Worm (Caenorhabditis elegans): Measurements from ENCODE around the gene srx-128.

The srx-128 gene

ce11 chrV:13796246-13796776 lies 41.0 kb upstream of the srx-128 start, which contains the start of gene twk-32:
Gene twk-32 (plus strand): TSS chrV:13796641.
- TF ChIP-seq hlh-30 (tag; optimal IDR thresholded peaks at IDR 0.05; ENCODE audit: insufficient read depth), result peak; percentile 19
- TF ChIP-seq unc-55 (GFP tag; optimal IDR thresholded peaks at IDR 0.05), result no peak

- TF ChIP-seq unc-86 (tag; optimal IDR thresholded peaks at IDR 0.05), result no peak
- TF ChIP-seq ztf-16 (tag; optimal IDR thresholded peaks at IDR 0.05), result no peak
These were observed 38.1 kb upstream of the srx-128 start for ce11 chrV:13799190-13799589.

DNA sequence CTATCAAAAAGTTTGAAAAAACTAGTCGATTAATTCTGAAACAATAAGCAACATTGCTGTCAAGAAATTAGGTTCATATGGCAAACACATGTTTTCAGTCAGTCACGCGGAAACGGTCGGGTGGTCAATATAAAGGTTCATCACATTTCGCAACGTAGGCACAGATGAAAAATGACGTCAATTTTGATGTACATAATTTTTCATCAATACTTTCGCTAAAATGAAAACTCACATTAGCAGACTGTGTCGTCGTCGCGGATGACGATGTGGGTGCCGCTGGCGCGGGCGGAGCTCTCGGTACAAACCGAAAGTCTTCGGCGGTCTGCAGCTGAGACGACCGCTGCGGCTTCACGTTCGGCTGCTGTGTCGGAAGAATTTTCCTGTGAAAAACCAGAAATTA lies 33.4 kb upstream of the srx-128 start, which contains the start of gene swan-2:
TSS of gene swan-2 (minus strand) at position 380 of the 400 bp plus-strand sequence.
- TF ChIP-seq unc-86 (tag; optimal IDR thresholded peaks at IDR 0.05) (no peak), pha-2 (tag; optimal IDR thresholded peaks at IDR 0.05) (no peak)

DNA sequence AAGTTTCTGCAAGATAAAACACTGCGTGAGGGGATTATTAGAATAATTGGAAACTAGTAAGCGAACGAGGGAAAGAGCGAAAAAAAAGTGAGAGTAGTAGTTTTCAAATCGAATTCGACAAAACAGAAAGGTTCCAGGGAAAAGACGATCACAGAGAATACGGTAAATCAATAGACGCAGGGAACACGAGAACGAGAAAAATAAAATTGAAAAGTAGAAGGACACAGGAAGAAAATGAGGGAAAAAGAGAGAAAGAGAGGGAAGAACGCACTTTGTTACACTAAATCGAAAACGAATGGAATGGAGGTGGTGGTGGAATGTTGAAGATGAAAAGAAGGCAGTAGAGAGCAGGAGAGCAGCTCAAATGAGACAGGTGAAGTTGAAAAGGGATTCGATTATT lies 30.0 kb upstream of the srx-128 start, which contains the start of gene swan-1:
TSS of gene swan-1 (minus strand) at position 6 of the 400 bp plus-strand sequence.
- TF ChIP-seq eyg-1 (tag; optimal IDR thresholded peaks at IDR 0.05) (no peak), odd-2 (tag; optimal IDR thresholded peaks at IDR 0.05) (no peak), nfya-1 (tag; optimal IDR thresholded peaks at IDR 0.05) (no peak), pat-9 (tag; optimal IDR thresholded peaks at IDR 0.05) (no peak), pax-1 (tag; optimal IDR thresholded peaks at IDR 0.05) (no peak), pag-3 (tag; optimal IDR thresholded peaks at IDR 0.05; ENCODE audit: borderline replicate concordance) (no peak), sox-4 (tag; optimal IDR thresholded peaks at IDR 0.05) (no peak), unc-86 (tag; optimal IDR thresholded peaks at IDR 0.05) (no peak), ahr-1 (tag; optimal IDR thresholded peaks at IDR 0.05) (no peak), syd-9 (tag; optimal IDR thresholded peaks at IDR 0.05) (no peak), pros-1 (tag; optimal IDR thresholded peaks at IDR 0.05) (no peak), gmeb-2 (tag; optimal IDR thresholded peaks at IDR 0.05) (no peak), nhr-232 (tag; optimal IDR thresholded peaks at IDR 0.05) (no peak), tbx-2 (tag; optimal IDR thresholded peaks at IDR 0.05) (no peak)

ce11 chrV:13808462-13808867 lies 28.8 kb upstream of the srx-128 start:
- TF ChIP-seq ttx-3 (tag; optimal IDR thresholded peaks at IDR 0.05), result no peak
- TF ChIP-seq rnt-1 (tag; optimal IDR thresholded peaks at IDR 0.05), result peak; percentile 39
- TF ChIP-seq ceh-18 (tag; optimal IDR thresholded peaks at IDR 0.05), result peak; percentile 72
- peak; percentile 18 for TF ChIP-seq elt-2 (tag; optimal IDR thresholded peaks at IDR 0.05)
- peak; percentile 44 for TF ChIP-seq hlh-8 (tag; optimal IDR thresholded peaks at IDR 0.05)
- peak; percentile 12 for TF ChIP-seq pax-1 (tag; optimal IDR thresholded peaks at IDR 0.05)
- no peak for TF ChIP-seq odd-2 (tag; optimal IDR thresholded peaks at IDR 0.05)
- TF ChIP-seq ref-2 (tag; optimal IDR thresholded peaks at IDR 0.05), result peak; percentile 75
- peak; percentile 53 for TF ChIP-seq unc-42 (tag; optimal IDR thresholded peaks at IDR 0.05)
- TF ChIP-seq sox-2 (GFP tag; IDR thresholded peaks at IDR 0.05), result peak; percentile 13; the same call in 1 of the 2 replicates
- TF ChIP-seq zip-5 (tag; optimal IDR thresholded peaks at IDR 0.05), result no peak
- TF ChIP-seq ceh-30 (tag; optimal IDR thresholded peaks at IDR 0.05), result peak; percentile 9
- peak; percentile 6 for TF ChIP-seq ceh-14 (tag; optimal IDR thresholded peaks at IDR 0.05)
- peak; percentile 17 for TF ChIP-seq sdc-2 (tag; optimal IDR thresholded peaks at IDR 0.05)
- TF ChIP-seq ceh-2 (tag; optimal IDR thresholded peaks at IDR 0.05), result peak; percentile 42
- peak; percentile 33 for TF ChIP-seq F13H6.1 (tag; optimal IDR thresholded peaks at IDR 0.05)
- peak; percentile 82 for TF ChIP-seq tbx-2 (tag; optimal IDR thresholded peaks at IDR 0.05)
- peak; percentile 50 for TF ChIP-seq syd-9 (tag; optimal IDR thresholded peaks at IDR 0.05)
- no peak for TF ChIP-seq pqm-1 (tag; optimal IDR thresholded peaks at IDR 0.05)
- TF ChIP-seq ceh-31 (tag; optimal IDR thresholded peaks at IDR 0.05), result peak; percentile 77
- TF ChIP-seq nfya-1 (tag; optimal IDR thresholded peaks at IDR 0.05), result peak; percentile 79
- peak; percentile 81 for TF ChIP-seq ceh-34 (tag; optimal IDR thresholded peaks at IDR 0.05)
- peak; percentile 59 for TF ChIP-seq hlh-30 (tag; optimal IDR thresholded peaks at IDR 0.05; ENCODE audit: insufficient read depth)
- no peak for TF ChIP-seq ceh-45 (GFP tag; IDR thresholded peaks at IDR 0.05)
- peak; percentile 49 for TF ChIP-seq pros-1 (tag; optimal IDR thresholded peaks at IDR 0.05)
- peak; percentile 36 for TF ChIP-seq unc-55 (GFP tag; optimal IDR thresholded peaks at IDR 0.05)
- TF ChIP-seq K09A11.1 (tag; optimal IDR thresholded peaks at IDR 0.05; ENCODE audit: insufficient read depth), result no peak
- no peak for TF ChIP-seq ceh-9 (tag; optimal IDR thresholded peaks at IDR 0.05)
